Worm (Caenorhabditis elegans) whole organism, L2 larva: ENCODE results near the gene erp-44.3.

Source experiments
- aly-2 ChIP-seq: fragments of 150-350 bp; optimal IDR thresholded peaks from 2 replicates; lab custom pipeline; 2014; ENCODE audit warnings: missing biosample characterization, missing genetic modification characterization
- elt-3 ChIP-seq: sonication (generic microtip); optimal IDR thresholded peaks from 2 replicates; lab custom pipeline; 2017; ENCODE audit warnings: missing biosample characterization, missing genetic modification characterization
- lin-11 ChIP-seq: fragments of 150-350 bp; sonication (generic microtip); optimal IDR thresholded peaks from 2 replicates; lab custom pipeline; 2014; ENCODE audit warnings: missing biosample characterization, missing genetic modification characterization, inconsistent platforms, mixed read lengths
- ztf-11 ChIP-seq: sonication (generic microtip); optimal IDR thresholded peaks from 2 replicates; lab custom pipeline; 2017; ENCODE audit warnings: missing biosample characterization, missing genetic modification characterization

- TF ChIP-seq aly-2 (tag; lab: Kevin White, UChicago), result no peak
- TF ChIP-seq ztf-11, result no peak
- no peak for TF ChIP-seq lin-11 (tag; lab: Kevin White, UChicago)
- TF ChIP-seq elt-3 (tag; lab: Kevin White, UChicago), result no peak
Observed at ce11 chrIV:8080166-8080565, 42.3 kb upstream of the erp-44.3 start.
